Worm (Caenorhabditis elegans) whole organism, L3 larva: ENCODE data around the gene col-179.

Experiments
- R02D3.7 ChIP-seq: fragments of 150-350 bp; optimal IDR thresholded peaks from 2 replicates; lab custom pipeline; 2014; ENCODE audit warnings: missing biosample characterization, missing genetic modification characterization
- aly-2 ChIP-seq: fragments of 150-350 bp; optimal IDR thresholded peaks from 2 replicates; lab custom pipeline; 2014; ENCODE audit warnings: missing biosample characterization, missing genetic modification characterization
- daf-12 ChIP-seq: fragments of 150-350 bp; optimal IDR thresholded peaks from 2 replicates; lab custom pipeline; 2014; ENCODE audit warnings: missing biosample characterization, missing genetic modification reagents, missing genetic modification characterization
- skn-1 ChIP-seq: fragments of 150-350 bp; optimal IDR thresholded peaks from 2 replicates; lab custom pipeline; 2014; ENCODE audit warnings: missing biosample characterization, missing genetic modification characterization

DNA sequence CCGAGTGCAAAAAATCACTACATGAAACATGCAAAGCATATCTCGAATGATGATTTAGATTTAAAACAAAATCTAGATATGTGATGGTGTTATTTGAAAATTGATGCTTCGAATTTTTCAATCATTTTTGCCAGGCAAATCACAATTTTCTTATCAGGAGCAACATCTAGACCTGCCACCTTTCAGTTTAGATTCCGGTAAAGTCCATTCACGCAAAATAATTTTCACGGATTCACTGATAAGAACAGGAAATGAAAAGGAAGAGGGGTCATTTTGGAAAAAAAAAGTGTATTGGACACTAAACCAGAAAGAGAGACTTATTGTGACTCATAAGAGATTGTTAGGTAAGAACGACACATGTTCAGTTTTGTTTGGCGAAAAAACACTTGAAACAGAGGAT, 50.7 kb downstream of the col-179 start:
- TF ChIP-seq R02D3.7 (tag; lab: Kevin White, UChicago) = no peak
- TF ChIP-seq daf-12 = no peak
- no peak for TF ChIP-seq skn-1 (tag; lab: Kevin White, UChicago)
- no peak for TF ChIP-seq aly-2 (tag; lab: Kevin White, UChicago)
